Worm (Caenorhabditis elegans): ENCODE results near the gene F21G4.6.

DNA sequence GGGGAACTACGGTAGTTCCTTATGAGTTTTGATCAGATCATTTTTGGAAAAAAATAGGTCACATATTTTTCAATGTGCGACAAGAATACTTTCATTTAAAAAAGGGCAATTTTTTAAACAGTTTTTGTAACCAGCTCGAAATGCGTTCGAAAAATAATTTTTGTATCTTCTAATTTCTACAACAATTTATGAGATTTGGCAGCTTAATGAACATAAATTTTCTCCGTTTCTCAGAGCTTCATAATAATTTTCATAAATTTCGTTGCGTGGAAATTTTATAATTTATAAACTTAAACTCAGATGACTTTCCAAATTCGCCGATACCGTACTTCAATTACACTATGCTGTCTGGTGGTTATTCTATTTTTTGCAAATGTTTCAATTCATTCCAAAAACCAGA lies 22.4 kb downstream of the F21G4.6 start, which contains the start of gene F21G4.3:
- TF ChIP-seq dao-5 (tag; optimal IDR thresholded peaks at IDR 0.05) (no peak), him-1 (tag; optimal IDR thresholded peaks at IDR 0.05) (no peak), W03F9.2 (tag; optimal IDR thresholded peaks at IDR 0.05) (no peak)

Data from whole organism, L4/young adult.